Worm (Caenorhabditis elegans) whole organism, L3 larva: ENCODE measurements around the gene R09B5.11.

Experiments used
- ZK546.5 ChIP-seq: sonication (generic microtip); optimal IDR thresholded peaks from 2 replicates; lab custom pipeline; 2017; ENCODE audit warnings: missing biosample characterization, missing genetic modification characterization
- aly-2 ChIP-seq: fragments of 150-350 bp; optimal IDR thresholded peaks from 2 replicates; lab custom pipeline; 2014; ENCODE audit warnings: missing biosample characterization, missing genetic modification characterization
- ceh-16 ChIP-seq: sonication (generic microtip); optimal IDR thresholded peaks from 2 replicates; lab custom pipeline; 2017; ENCODE audit warnings: missing biosample characterization, missing genetic modification characterization
- ceh-28 ChIP-seq: fragments of 150-350 bp; optimal IDR thresholded peaks from 2 replicates; lab custom pipeline; 2014; ENCODE audit warnings: missing biosample characterization, missing genetic modification reagents, missing genetic modification characterization
- ceh-9 ChIP-seq: sonication (generic microtip); optimal IDR thresholded peaks from 2 replicates; lab custom pipeline; 2018; ENCODE audit warnings: missing biosample characterization, missing genetic modification characterization
- daf-12 ChIP-seq: fragments of 150-350 bp; optimal IDR thresholded peaks from 2 replicates; lab custom pipeline; 2014; ENCODE audit warnings: missing biosample characterization, missing genetic modification reagents, missing genetic modification characterization
- egl-27 ChIP-seq: sonication (generic microtip); optimal IDR thresholded peaks from 4 replicates; lab custom pipeline; 2017; ENCODE audit warnings: missing biosample characterization, missing genetic modification reagents, missing genetic modification characterization
- egl-5 ChIP-seq: fragments of 150-350 bp; optimal IDR thresholded peaks from 2 replicates; lab custom pipeline; 2017; ENCODE audit warnings: missing biosample characterization, missing genetic modification reagents, missing genetic modification characterization, inconsistent platforms
- elt-1 ChIP-seq: fragments of 150-350 bp; optimal IDR thresholded peaks from 2 replicates; lab custom pipeline; 2014; ENCODE audit warnings: missing biosample characterization, missing genetic modification characterization
- elt-2 ChIP-seq: sonication (generic microtip); optimal IDR thresholded peaks from 2 replicates; lab custom pipeline; 2016; ENCODE audit warnings: missing genetic modification reagents, mild to moderate bottlenecking, missing genetic modification characterization, missing compliant biosample characterization
- eor-1 ChIP-seq, 2 experiments: fragments of 150-350 bp; optimal IDR thresholded peaks; 2 replicates each; lab custom pipeline; 2014 to 2018; ENCODE audit warnings: missing biosample characterization in 2 of 2, missing genetic modification characterization in 2 of 2
- fkh-10 ChIP-seq: sonication (generic microtip); optimal IDR thresholded peaks from 2 replicates; lab custom pipeline; 2017; ENCODE audit warnings: missing biosample characterization, missing genetic modification reagents, missing genetic modification characterization
- fkh-2 ChIP-seq: fragments of 150-350 bp; optimal IDR thresholded peaks from 2 replicates; lab custom pipeline; 2014; ENCODE audit warnings: missing biosample characterization, missing genetic modification reagents, missing genetic modification characterization
- fos-1 ChIP-seq: fragments of 150-350 bp; optimal IDR thresholded peaks from 2 replicates; lab custom pipeline; 2014; ENCODE audit warnings: missing biosample characterization, missing genetic modification characterization
- hmg-11 ChIP-seq: sonication (generic microtip); optimal IDR thresholded peaks from 2 replicates; lab custom pipeline; 2016; ENCODE audit warnings: missing genetic modification characterization, missing compliant biosample characterization
- jun-1 ChIP-seq: fragments of 150-350 bp; optimal IDR thresholded peaks from 2 replicates; lab custom pipeline; 2014; ENCODE audit warnings: missing biosample characterization, missing genetic modification reagents, missing genetic modification characterization
- lin-15B ChIP-seq: fragments of 150-350 bp; optimal IDR thresholded peaks from 2 replicates; lab custom pipeline; 2014; ENCODE audit warnings: missing biosample characterization, missing genetic modification characterization
- mdl-1 ChIP-seq: fragments of 150-350 bp; optimal IDR thresholded peaks from 2 replicates; lab custom pipeline; 2014; ENCODE audit warnings: missing biosample characterization, missing genetic modification characterization
- mml-1 ChIP-seq: fragments of 150-350 bp; sonication (generic microtip); optimal IDR thresholded peaks from 3 replicates; lab custom pipeline; 2014; ENCODE audit warnings: missing biosample characterization, missing genetic modification characterization
- nhr-12 ChIP-seq: fragments of 150-350 bp; optimal IDR thresholded peaks from 2 replicates; lab custom pipeline; 2014; ENCODE audit warnings: missing biosample characterization, missing genetic modification characterization
- nhr-23 ChIP-seq: fragments of 150-350 bp; optimal IDR thresholded peaks from 2 replicates; lab custom pipeline; 2014; ENCODE audit warnings: missing biosample characterization, missing genetic modification reagents, missing genetic modification characterization
- nhr-25 ChIP-seq: sonication (generic microtip); optimal IDR thresholded peaks from 2 replicates; lab custom pipeline; 2017; ENCODE audit warnings: missing biosample characterization, missing genetic modification characterization
- nhr-28 ChIP-seq: fragments of 150-350 bp; optimal IDR thresholded peaks from 2 replicates; lab custom pipeline; 2014; ENCODE audit warnings: missing biosample characterization, missing genetic modification characterization
- nhr-77 ChIP-seq: fragments of 150-350 bp; optimal IDR thresholded peaks from 2 replicates; lab custom pipeline; 2014; ENCODE audit warnings: missing biosample characterization, missing genetic modification characterization
- pha-4 ChIP-seq: fragments of 150-350 bp; optimal IDR thresholded peaks from 2 replicates; lab custom pipeline; 2014; ENCODE audit warnings: missing biosample characterization, missing genetic modification reagents, missing genetic modification characterization
- pqm-1 ChIP-seq: fragments of 150-350 bp; optimal IDR thresholded peaks from 2 replicates; lab custom pipeline; 2017; ENCODE audit warnings: missing biosample characterization, missing genetic modification characterization, inconsistent platforms
- sea-2 ChIP-seq: fragments of 150-350 bp; sonication (generic microtip); optimal IDR thresholded peaks from 4 replicates; lab custom pipeline; 2014; ENCODE audit warnings: missing biosample characterization, missing genetic modification reagents, missing genetic modification characterization
- tbx-2 ChIP-seq: sonication (generic microtip); optimal IDR thresholded peaks from 2 replicates; lab custom pipeline; 2016; ENCODE audit warnings: mild to moderate bottlenecking, missing genetic modification characterization, missing compliant biosample characterization
- zag-1 ChIP-seq: fragments of 150-350 bp; optimal IDR thresholded peaks from 2 replicates; lab custom pipeline; 2014; ENCODE audit warnings: missing biosample characterization, missing genetic modification characterization
- ztf-11 ChIP-seq: fragments of 150-350 bp; optimal IDR thresholded peaks from 2 replicates; lab custom pipeline; 2014; ENCODE audit warnings: missing biosample characterization, missing genetic modification characterization

The R09B5.11 gene

ce11 chrV:1454762-1455161, 15.8 kb downstream of the R09B5.11 start, which contains the start of gene chil-14:
chil-14 (plus strand) TSS chrV:1455062.
- no peak for TF ChIP-seq tbx-2
- no peak for TF ChIP-seq ceh-16 (tag; lab: Kevin White, UChicago)
- TF ChIP-seq nhr-25: no peak
- TF ChIP-seq egl-27 (tag; lab: Kevin White, UChicago): no peak
- no peak for TF ChIP-seq daf-12 (tag; lab: Kevin White, UChicago)
- TF ChIP-seq ZK546.5: no peak
- TF ChIP-seq nhr-23 (tag; lab: Kevin White, UChicago): no peak
- TF ChIP-seq ceh-9 (tag; lab: Kevin White, UChicago): no peak
- TF ChIP-seq fkh-10 (GFP tag; lab: Kevin White, UChicago): no peak
- no peak for TF ChIP-seq aly-2 (tag; lab: Kevin White, UChicago)
- no peak for TF ChIP-seq elt-2 (tag; lab: Kevin White, UChicago)
- no peak for TF ChIP-seq nhr-77 (tag; lab: Kevin White, UChicago)

- TF ChIP-seq daf-12 (tag; lab: Kevin White, UChicago) (no peak), ztf-11 (tag; lab: Kevin White, UChicago) (no peak), ceh-28 (no peak), ZK546.5 (no peak), elt-2 (tag; lab: Kevin White, UChicago) (no peak), fkh-2 (tag; lab: Kevin White, UChicago) (no peak), fkh-10 (GFP tag; lab: Kevin White, UChicago) (no peak), fos-1 (no peak), mdl-1 (no peak)
These were observed 16.3 kb downstream of the R09B5.11 start for ce11 chrV:1455280-1455679.

ce11 chrV:1456614-1457013, 17.6 kb downstream of the R09B5.11 start:
- TF ChIP-seq ceh-28: peak; percentile 20
- TF ChIP-seq aly-2 (tag; lab: Kevin White, UChicago): no peak
- no peak for TF ChIP-seq zag-1 (tag; lab: Kevin White, UChicago)
- no peak for TF ChIP-seq lin-15B
- TF ChIP-seq nhr-28 (tag; lab: Kevin White, UChicago): no peak
- no peak for TF ChIP-seq sea-2 (GFP tag; lab: Kevin White, UChicago)
- no peak for TF ChIP-seq eor-1 (tag; optimal IDR thresholded peaks at IDR 0.05; lab: Kevin White, UChicago)
- peak; percentile 82 for TF ChIP-seq elt-2 (tag; lab: Kevin White, UChicago)
- TF ChIP-seq mdl-1: no peak
- TF ChIP-seq pqm-1: peak; percentile 98
- no peak for TF ChIP-seq elt-1
- peak; percentile 72 for TF ChIP-seq jun-1 (tag; lab: Kevin White, UChicago)
- no peak for TF ChIP-seq egl-5
- TF ChIP-seq nhr-25: no peak
- peak; percentile 64 for TF ChIP-seq pha-4 (tag; lab: Kevin White, UChicago)
- TF ChIP-seq ceh-9 (tag; lab: Kevin White, UChicago): no peak

- no peak for TF ChIP-seq hmg-11
- peak; percentile 85 for TF ChIP-seq elt-2 (tag; lab: Kevin White, UChicago)
- TF ChIP-seq sea-2 (GFP tag; lab: Kevin White, UChicago): no peak
- TF ChIP-seq pqm-1: peak; percentile 96
- TF ChIP-seq jun-1 (tag; lab: Kevin White, UChicago): peak; percentile 64
- peak; percentile 67 for TF ChIP-seq pha-4 (tag; lab: Kevin White, UChicago)
- no peak for TF ChIP-seq nhr-12
These were observed 20.4 kb downstream of the R09B5.11 start for ce11 chrV:1459374-1459926.

- TF ChIP-seq mml-1 (tag; lab: Kevin White, UChicago) (no peak), zag-1 (tag; lab: Kevin White, UChicago) (no peak)
- TF ChIP-seq, all 47 proteins: peak for 0
These were observed 21.1 kb downstream of the R09B5.11 start, which contains the start of gene hacd-1 for ce11 chrV:1460069-1460468. hacd-1 (plus strand) TSS chrV:1460369.

- TF ChIP-seq pqm-1: peak; percentile 20
- TF ChIP-seq fkh-10 (GFP tag; lab: Kevin White, UChicago): no peak
- no peak for TF ChIP-seq eor-1 (tag; optimal IDR thresholded peaks at IDR 0.05; lab: Kevin White, UChicago)
- TF ChIP-seq hmg-11: no peak
- no peak for TF ChIP-seq zag-1 (tag; lab: Kevin White, UChicago)
- no peak for TF ChIP-seq jun-1 (tag; lab: Kevin White, UChicago)
- TF ChIP-seq elt-2 (tag; lab: Kevin White, UChicago): peak; percentile 53
These were observed 25.6 kb downstream of the R09B5.11 start, which contains the start of the genes fpn-1.2 and pqn-54 for ce11 chrV:1464543-1465040. fpn-1.2 (minus strand) TSS chrV:1464699. pqn-54 (plus strand) TSS chrV:1464990.
